Worm (Caenorhabditis elegans) whole organism, early embryonic: ENCODE measurements around the gene srh-293.

Source experiments
- F13C5.2 ChIP-seq: sonication (generic microtip); optimal IDR thresholded peaks from 2 replicates; lab custom pipeline; 2017; ENCODE audit warnings: mild to moderate bottlenecking, missing genetic modification characterization, inconsistent platforms, missing compliant biosample characterization
- ama-1 ChIP-seq: fragments of 150-350 bp; optimal IDR thresholded peaks from 2 replicates; lab custom pipeline; 2014
- ceh-13 ChIP-seq: fragments of 200-800 bp; sonication (Bioruptor generic); optimal IDR thresholded peaks from 2 replicates; lab custom pipeline; 2018; ENCODE audit warnings: mild to moderate bottlenecking, missing genetic modification characterization, missing compliant biosample characterization
- ceh-36 ChIP-seq: sonication (generic microtip); optimal IDR thresholded peaks from 2 replicates; lab custom pipeline; 2016; ENCODE audit warnings: missing genetic modification characterization, inconsistent platforms, missing compliant biosample characterization
- ets-7 ChIP-seq: sonication (generic microtip); optimal IDR thresholded peaks from 2 replicates; lab custom pipeline; 2016; ENCODE audit warnings: missing genotype, missing genetic modification characterization, missing compliant biosample characterization
- hnd-1 ChIP-seq: sonication (generic microtip); optimal IDR thresholded peaks from 2 replicates; lab custom pipeline; 2016; ENCODE audit warnings: missing genetic modification characterization, missing compliant biosample characterization
- scrt-1 ChIP-seq: fragments of 200-800 bp; sonication (Bioruptor generic); IDR thresholded peaks from 2 replicates; pipeline ENCODE4 v1.3.6; 2022; ENCODE audit warnings: missing genetic modification characterization, missing compliant biosample characterization
- sea-1 ChIP-seq: fragments of 200-800 bp; sonication (Bioruptor generic); conservative IDR thresholded peaks from 2 replicates; pipeline ENCODE4 v1.3.6; 2022; ENCODE audit warnings: missing genetic modification characterization, missing compliant biosample characterization
- tbx-11 ChIP-seq: fragments of 200-800 bp; sonication (Bioruptor generic); IDR thresholded peaks from 2 replicates; pipeline ENCODE4 v1.3.6; 2022; ENCODE audit warnings: missing genetic modification characterization, missing compliant biosample characterization

ce11 chrV:15891279-15891678, 25.3 kb downstream of the srh-293 start:
- TF ChIP-seq ama-1 (lab: Kevin White, UChicago), result no peak
- TF ChIP-seq scrt-1 (GFP tag; lab: Robert Waterston, UW), result no peak
- no peak for TF ChIP-seq hnd-1
- TF ChIP-seq ceh-36 (tag; lab: Kevin White, UChicago), result no peak
- no peak for TF ChIP-seq tbx-11 (GFP tag; lab: Robert Waterston, UW)
- TF ChIP-seq F13C5.2 (tag; lab: Kevin White, UChicago), result no peak
- no peak for TF ChIP-seq sea-1
- TF ChIP-seq ets-7 (tag; lab: Kevin White, UChicago), result no peak
- no peak for TF ChIP-seq ceh-13 (GFP tag; lab: Kevin White, UChicago)
